Worm (Caenorhabditis elegans): ENCODE measurements around the gene R05H11.1.

DNA sequence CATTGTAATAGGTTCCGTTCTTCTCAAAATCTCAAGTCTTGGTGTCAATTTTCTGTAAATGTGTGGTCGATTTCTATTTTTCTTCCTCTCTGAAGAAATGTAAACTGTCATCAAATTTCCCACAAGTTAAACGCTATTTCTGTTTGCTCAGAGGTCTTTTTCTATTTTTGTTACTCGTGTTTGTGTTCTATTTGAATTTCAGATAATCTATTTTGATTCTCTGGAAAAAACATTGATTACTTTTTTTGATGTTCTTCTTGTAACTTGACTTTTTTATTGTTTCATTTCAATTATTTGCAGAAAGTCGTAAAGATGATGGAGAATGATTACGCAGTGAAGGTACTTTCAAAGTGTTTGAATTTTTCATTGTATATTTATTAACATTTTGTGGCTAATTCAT lies 7.1 kb downstream of the R05H11.1 start, which contains the start of gene lim-8:
- TF ChIP-seq T22C8.4 (GFP tag; IDR thresholded peaks at IDR 0.05): no peak
- TF ChIP-seq cog-1 (tag; optimal IDR thresholded peaks at IDR 0.05): no peak
- no peak for TF ChIP-seq klf-2 (GFP tag; conservative IDR thresholded peaks at IDR 0.05)
- no peak for TF ChIP-seq med-1 (GFP tag; optimal IDR thresholded peaks at IDR 0.05; ENCODE audit: insufficient read depth)
